Worm (Caenorhabditis elegans): ENCODE measurements around the gene F21G4.6.

Gene F21G4.6

DNA sequence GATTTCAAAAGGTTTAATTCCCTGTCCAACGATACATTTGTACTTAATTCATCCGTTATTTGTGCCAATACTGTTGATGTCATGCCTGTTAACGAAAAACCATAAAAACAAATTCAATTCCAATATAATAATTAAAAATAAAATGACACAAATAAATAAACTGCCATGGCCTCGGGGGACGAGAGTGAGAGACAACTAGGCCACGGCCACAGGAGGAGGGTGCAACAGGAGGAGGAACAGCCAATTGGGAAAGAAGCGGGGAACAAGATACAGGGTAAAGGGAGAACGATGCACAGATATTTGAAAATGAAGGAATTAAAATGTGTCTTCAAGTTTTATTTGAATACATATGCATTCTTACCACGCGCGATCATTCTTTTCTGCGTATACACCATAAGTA is at the start of gene F21G4.6:
Gene F21G4.6, minus strand, starts transcription at position 87 of the 400 bp plus-strand sequence.
- no peak for TF ChIP-seq unc-62 (GFP tag; optimal IDR thresholded peaks at IDR 0.05)

DNA sequence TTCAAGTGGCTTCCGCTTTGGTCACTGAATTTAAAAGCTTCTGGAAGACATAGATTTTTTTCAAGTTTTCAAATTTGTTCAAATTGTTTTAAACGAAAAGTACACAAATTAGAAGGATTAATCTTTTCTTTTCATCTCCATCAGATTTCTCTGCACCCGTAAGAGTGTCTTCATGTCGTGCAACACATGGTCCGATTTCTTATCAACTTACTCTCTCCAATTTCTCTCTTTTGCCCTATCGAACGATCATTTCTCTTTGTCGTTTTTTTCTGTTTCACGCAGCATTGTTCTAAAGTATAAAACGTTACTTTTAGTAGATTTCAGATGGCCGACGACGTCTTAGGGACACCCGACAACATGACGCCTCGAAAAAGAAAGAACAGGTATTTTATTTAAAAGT is 48.0 kb upstream of the F21G4.6 start, which contains the start of gene pssy-1:
Gene pssy-1, plus strand, starts transcription at position 318 of the 400 bp plus-strand sequence.
- TF ChIP-seq unc-62 (GFP tag; optimal IDR thresholded peaks at IDR 0.05), result no peak

DNA sequence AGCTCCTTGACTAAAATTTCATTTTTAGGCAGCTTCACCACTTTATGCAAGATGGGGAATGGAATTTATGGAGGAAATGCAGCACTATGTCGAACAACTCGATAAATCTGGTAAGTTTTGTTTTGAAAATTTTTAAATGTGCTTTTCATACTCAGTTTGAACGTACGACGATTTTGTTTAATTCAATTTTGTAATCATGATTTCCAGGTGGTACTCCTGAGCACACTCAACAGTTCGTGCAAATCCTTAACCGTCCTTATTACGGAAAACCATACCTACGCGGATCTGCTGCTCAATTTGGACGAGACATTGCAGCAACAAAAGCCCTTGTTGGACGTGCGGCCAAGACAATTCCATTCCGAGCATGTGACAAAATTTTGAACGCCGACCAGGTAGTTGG is 45.3 kb upstream of the F21G4.6 start:
- no peak for TF ChIP-seq unc-62 (GFP tag; optimal IDR thresholded peaks at IDR 0.05)

DNA sequence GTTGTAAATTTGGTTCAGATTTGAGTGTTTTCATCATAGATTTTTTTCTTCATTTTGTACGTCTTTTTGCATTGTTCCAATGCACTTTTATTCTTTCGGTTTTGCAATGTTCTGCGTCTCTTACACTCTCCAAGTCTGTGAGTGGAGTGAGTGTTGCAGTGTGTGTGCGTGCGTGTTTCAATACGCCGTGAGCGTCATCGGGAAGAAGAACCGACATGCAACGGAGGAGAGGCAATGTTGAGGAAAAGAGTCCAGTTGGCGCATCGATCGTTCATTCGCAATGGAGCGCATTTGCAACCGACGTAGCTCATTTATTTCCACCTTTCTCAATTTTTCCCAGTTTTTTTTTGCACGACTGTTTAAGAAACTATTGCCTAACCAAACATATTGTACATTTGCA is 41.3 kb upstream of the F21G4.6 start, which contains the start of gene ZC506.1:
Gene ZC506.1, plus strand, starts transcription at position 400 of the 400 bp plus-strand sequence.
- TF ChIP-seq unc-62 (GFP tag; optimal IDR thresholded peaks at IDR 0.05), result no peak

DNA sequence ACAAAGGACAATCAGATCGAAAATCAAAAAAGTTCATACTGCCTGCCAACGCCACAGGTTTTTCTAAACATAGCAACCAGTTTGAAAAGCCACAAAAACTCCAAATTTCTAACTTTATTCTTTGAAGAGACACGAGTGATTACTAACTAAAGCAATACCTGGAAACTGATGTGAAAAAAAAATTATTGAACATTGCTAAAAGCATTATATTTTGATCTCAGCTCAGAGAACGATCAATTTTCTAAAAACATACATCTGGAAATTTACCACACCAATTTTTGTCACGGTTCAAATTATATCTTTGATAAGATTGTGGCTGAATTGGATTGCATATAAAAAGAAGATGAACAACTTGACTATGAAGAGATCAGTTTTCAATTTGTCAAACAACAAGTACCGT is 40.2 kb upstream of the F21G4.6 start:
- no peak for TF ChIP-seq unc-62 (GFP tag; optimal IDR thresholded peaks at IDR 0.05)

DNA sequence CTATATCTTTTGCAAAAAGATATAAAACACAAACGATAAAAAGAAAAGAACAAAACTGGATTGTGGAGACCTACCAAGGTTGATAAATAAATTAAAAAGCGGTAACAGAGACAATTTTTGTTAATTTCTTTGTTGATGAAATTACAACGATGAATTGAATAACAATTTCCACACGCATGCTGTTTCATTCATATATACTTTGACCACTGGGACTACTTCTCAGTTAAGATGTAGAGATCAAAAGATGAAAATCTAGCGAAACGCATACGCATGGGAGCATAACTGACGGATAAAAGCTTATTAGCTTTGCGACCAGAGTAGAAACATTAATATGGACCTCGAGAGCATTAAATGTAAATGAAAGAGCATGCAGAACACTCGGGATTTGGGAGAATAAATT is 38.8 kb upstream of the F21G4.6 start:
- TF ChIP-seq unc-62 (GFP tag; optimal IDR thresholded peaks at IDR 0.05), result no peak

DNA sequence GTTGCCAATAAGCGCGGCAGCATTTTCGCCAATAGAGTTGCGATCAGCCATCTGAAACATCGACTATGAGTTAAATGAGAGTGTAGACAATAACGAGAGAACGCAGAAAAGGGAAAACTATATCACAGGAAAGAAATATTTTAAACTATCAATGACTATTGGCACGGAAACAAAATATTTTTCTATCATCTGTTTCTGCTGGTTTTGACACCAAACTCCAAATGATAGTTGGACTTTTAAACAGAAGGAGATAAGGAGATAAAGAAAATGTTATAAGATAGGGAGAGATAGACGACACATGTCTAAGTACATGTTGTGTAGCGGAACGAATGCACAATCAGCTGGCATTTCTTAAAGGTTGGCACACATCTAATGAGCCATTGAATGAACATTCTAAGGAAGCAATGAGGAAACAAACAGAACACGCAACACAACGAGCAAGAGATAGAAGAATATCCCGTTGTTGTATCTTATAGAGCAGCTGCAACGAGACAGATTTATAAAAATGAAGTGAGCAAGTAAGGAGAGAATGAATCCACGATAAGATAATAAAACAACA is 37.3 kb upstream of the F21G4.6 start, which contains the start of gene cysl-1:
Gene cysl-1, minus strand, starts transcription at position 51 of the 559 bp plus-strand sequence.
- TF ChIP-seq unc-62 (GFP tag; optimal IDR thresholded peaks at IDR 0.05), result no peak

DNA sequence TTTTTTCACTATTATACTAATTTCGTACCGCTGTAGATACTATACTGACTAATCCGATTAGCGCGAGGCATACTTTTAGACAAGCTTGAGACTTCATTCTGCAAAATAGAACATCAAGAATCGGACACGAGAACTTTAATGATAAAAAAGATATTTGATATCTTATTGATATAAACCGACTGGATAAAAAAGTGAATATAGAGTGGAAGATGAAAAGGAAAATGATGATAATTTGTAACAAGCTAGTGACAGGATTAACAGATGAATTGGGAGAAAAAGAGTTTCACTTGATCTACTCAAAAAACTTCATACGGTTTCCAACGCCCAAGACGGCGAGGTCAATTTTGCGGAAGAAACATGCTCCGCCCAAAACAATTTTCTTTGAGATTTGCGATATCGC is 31.7 kb upstream of the F21G4.6 start, which contains the start of gene nas-37:
Gene nas-37, minus strand, starts transcription at position 101 of the 400 bp plus-strand sequence.
- no peak for TF ChIP-seq unc-62 (GFP tag; optimal IDR thresholded peaks at IDR 0.05)

DNA sequence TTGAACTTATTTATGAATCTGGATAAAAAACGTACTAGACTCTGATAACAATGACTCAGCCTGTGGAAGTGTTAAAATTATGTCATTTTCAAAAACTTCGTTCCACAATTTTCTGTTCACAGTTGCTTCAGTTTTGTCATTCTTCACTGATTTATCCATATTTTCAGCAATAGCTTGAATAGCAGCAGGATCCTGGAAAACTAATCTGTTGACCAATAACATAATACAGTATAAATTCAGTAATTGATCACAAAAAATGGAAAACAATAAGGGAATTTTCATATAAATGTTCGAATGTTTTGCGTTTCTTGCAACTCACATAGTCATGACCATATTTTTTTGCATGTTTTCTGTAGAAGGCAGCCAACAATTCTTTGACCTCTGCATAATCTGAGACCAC is 31.3 kb upstream of the F21G4.6 start:
- no peak for TF ChIP-seq unc-62 (GFP tag; optimal IDR thresholded peaks at IDR 0.05)

DNA sequence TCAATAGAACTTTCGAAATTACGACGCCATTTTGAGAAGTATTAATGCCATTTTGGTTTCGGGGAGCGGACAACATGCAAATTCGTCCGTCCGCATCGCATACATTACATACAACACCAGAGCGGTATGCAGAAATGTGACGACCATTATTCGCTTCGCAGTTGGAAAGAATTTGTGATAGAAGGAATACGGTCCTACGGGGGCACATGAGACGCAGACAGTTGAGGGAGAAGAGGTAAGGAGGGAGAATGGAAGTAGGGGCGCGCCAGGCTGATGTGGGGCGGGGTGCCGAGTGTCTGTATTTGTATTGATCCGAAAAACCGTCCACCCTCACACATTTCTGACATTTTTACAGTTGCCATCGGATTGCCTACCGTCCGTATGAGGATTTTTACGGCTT is 24.1 kb upstream of the F21G4.6 start:
- no peak for TF ChIP-seq unc-62 (GFP tag; optimal IDR thresholded peaks at IDR 0.05)

DNA sequence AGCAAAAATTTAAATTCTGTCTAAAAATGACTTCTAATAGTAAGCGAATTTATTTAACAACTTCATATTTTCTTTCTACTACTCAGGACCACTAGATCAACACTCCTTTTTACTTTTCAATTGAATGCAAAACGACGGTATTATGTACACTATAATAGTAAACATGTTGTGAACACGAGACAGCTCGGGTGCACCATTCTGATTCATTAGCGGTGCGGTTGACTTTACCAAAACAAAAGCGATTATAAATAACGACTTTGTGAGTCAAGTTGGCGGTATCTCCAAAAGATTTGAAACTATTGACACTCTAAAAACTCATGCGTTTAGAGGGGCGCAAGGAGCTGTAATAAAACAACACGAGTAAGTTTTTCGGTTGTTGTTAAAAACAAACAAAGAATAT is 23.3 kb upstream of the F21G4.6 start:
- TF ChIP-seq unc-62 (GFP tag; optimal IDR thresholded peaks at IDR 0.05), result no peak

DNA sequence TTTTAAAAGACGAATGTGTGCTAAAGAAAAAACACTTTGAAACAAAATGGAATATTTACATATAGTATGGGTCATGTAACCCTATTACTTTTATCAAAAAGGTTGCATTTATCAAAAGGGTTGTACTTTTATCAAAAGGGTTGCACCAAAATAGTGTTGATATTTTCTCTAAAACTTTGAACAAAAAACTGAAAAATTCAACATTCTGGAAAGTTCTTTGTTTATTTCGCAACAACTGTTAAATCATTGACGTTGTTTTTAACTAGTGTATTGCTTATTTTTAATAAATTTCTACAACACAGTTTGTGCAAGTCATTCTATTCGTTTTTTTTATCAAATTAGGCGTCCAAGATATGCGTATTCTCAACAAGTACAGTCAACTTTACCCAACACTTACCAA is 21.3 kb upstream of the F21G4.6 start, which contains the start of the genes C17G1.5 and C17G1.14:
Gene C17G1.5, plus strand, starts transcription at position 266 of the 400 bp plus-strand sequence.
Gene C17G1.14, plus strand, starts transcription at position 277 of the 400 bp plus-strand sequence.
- no peak for TF ChIP-seq unc-62 (GFP tag; optimal IDR thresholded peaks at IDR 0.05)

DNA sequence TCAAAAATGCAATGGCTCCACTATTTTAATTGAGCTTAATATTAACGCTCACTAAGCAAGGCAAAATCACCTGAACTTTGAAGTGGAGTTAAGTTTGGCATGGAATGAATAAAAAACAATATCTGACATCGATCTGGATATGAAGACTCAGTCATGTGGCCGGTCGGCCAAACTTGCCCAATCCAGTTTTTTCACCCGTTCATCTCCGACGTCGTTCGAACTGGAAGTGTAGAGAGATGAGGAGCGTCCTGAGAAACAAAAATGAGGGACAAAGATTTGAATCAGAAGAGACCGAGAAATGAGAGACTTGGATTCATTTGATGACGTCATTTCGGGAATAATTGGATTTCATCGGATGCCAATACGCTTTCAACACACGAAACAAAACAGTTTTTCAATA is 20.8 kb upstream of the F21G4.6 start:
- no peak for TF ChIP-seq unc-62 (GFP tag; optimal IDR thresholded peaks at IDR 0.05)

DNA sequence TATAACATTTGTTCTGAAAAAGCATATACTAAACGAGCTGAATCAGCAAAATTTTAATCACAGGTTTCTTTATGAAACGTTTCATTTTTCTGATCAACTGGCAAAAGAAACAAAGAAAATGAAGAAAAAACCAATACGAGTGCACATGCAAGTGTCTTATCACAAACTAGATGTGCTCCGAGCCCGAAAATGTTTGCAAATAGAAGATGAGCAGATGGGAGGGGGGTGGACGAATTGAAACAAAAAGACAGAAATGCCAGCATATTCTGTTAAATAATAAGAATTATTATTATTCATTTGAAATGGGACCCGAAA is 16.7 kb upstream of the F21G4.6 start:
- TF ChIP-seq unc-62 (GFP tag; optimal IDR thresholded peaks at IDR 0.05), result no peak

DNA sequence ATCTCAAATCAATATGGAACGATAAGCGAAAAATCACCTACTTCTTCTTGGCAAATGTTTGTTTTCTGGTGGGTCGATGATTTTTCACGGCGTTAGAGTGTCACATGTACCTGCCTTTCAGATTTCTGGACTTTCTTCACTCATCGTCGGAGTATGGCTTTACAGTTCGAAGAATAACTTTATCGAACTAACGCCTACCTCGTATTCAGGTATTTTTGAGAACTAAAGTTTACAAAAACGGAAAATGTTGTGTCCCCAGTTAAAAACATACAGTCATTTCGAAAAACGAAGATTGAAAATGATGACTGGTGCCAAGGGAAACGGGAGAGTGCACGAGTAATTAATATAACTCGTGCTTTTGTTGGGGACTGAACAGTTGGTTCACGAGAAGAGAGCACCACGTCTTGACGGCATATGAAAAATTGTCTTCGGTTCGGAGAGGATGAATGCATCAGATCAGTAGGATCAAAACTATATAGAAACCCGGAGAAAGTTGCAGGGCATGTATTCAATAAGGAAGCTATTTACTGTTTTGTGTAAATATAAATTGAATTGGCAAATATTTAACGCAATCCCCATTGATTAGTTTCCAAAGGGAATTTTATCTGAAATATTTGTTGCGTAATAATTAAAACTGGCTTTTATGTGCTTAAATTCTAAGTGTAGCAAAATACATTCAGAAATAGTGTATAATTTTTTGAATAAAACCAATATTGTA is 16.2 kb upstream of the F21G4.6 start:
- TF ChIP-seq unc-62 (GFP tag; optimal IDR thresholded peaks at IDR 0.05), result no peak

DNA sequence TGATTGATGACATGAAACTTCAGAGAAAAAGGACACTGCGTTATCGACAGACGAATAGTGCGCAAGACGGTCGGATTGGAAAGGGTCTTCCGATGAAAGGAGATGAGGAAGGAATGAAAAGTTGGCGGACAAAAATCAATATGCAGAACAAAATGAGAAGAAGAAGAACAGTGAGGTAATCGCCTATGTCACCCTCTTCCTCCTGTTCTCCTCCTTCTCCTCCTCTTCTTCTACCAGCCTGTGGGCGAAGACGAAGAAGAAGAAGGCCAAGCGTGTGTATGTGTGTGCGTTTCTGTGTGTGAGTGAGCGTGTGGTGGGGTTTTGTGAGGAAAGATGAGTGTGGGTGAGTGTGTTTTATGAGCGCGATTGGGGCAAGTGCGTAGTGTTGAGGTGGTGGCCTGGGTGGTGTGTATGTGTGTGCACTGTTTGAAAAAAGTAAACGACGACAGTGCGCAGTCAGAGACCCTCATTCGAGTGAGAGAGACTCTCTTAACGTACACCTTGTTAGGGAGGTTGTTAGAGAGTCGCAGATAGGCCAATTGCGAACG is 15.1 kb upstream of the F21G4.6 start, which contains the start of gene tsp-21:
Gene tsp-21, plus strand, starts transcription at position 146 of the 548 bp plus-strand sequence.
- TF ChIP-seq unc-62 (GFP tag; optimal IDR thresholded peaks at IDR 0.05), result no peak

DNA sequence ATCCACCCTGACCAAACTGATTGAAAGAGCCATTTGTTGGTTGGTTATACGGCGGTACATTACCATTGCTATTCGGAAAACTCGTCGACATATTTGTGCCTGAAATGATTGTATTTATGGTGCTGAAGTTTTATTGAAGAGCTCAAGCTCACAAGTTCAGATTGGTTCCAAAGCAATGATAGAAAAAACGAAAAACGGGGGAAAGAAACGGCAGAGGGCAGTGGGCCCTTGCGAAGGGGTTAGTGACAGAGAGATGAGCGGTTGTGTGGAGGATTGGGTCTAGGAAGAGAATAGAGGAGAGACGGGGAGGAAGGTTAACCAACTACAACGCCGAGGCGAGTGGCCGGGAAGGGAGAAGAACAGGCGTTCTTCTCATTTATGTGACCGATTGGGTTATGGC is 14.1 kb upstream of the F21G4.6 start, which contains the start of gene nra-3:
Gene nra-3, minus strand, starts transcription at position 101 of the 400 bp plus-strand sequence.
- no peak for TF ChIP-seq unc-62 (GFP tag; optimal IDR thresholded peaks at IDR 0.05)
